Worm (Caenorhabditis elegans) whole organism, late embryonic: ENCODE data around the gene F20C5.11.
A peak's percentile ranks its signal among the peaks of the same experiment; 100 is the strongest.

Experiments
- C38D4.7 ChIP-seq: fragments of 200-800 bp; sonication (Bioruptor generic); optimal IDR thresholded peaks from 2 replicates; lab custom pipeline; 2018; ENCODE audit warnings: mild to moderate bottlenecking, missing genetic modification characterization, moderate library complexity, missing compliant biosample characterization
- F13H6.1 ChIP-seq: sonication (generic microtip); optimal IDR thresholded peaks from 2 replicates; lab custom pipeline; 2016; ENCODE audit warnings: missing genetic modification characterization, missing compliant biosample characterization
- Y22D7AL.16 ChIP-seq: sonication (generic microtip); optimal IDR thresholded peaks from 2 replicates; lab custom pipeline; 2016; ENCODE audit warnings: missing genetic modification characterization, missing compliant biosample characterization
- ahr-1 ChIP-seq: sonication (generic microtip); optimal IDR thresholded peaks from 2 replicates; lab custom pipeline; 2016; ENCODE audit warnings: missing genetic modification characterization, missing compliant biosample characterization
- ama-1 ChIP-seq: fragments of 150-350 bp; optimal IDR thresholded peaks from 2 replicates; lab custom pipeline; 2014
- ceh-14 ChIP-seq: sonication (generic microtip); optimal IDR thresholded peaks from 2 replicates; lab custom pipeline; 2016; ENCODE audit warnings: missing genotype, missing genetic modification characterization, missing compliant biosample characterization
- ceh-2 ChIP-seq: sonication (generic microtip); optimal IDR thresholded peaks from 2 replicates; lab custom pipeline; 2016; ENCODE audit warnings: missing genotype, missing genetic modification characterization, missing compliant biosample characterization
- ceh-30 ChIP-seq: fragments of 150-350 bp; optimal IDR thresholded peaks from 2 replicates; lab custom pipeline; 2014; ENCODE audit warnings: missing biosample characterization, missing genetic modification characterization
- ceh-31 ChIP-seq: sonication (generic microtip); optimal IDR thresholded peaks from 2 replicates; lab custom pipeline; 2016; ENCODE audit warnings: missing genetic modification characterization, missing compliant biosample characterization
- ceh-45 ChIP-seq: fragments of 200-800 bp; sonication (Bioruptor generic); IDR thresholded peaks from 2 replicates; pipeline ENCODE4 v1.3.6; 2022; ENCODE audit warnings: missing genetic modification reagents, missing genetic modification characterization, missing compliant biosample characterization
- ceh-48 ChIP-seq: sonication (generic microtip); optimal IDR thresholded peaks from 2 replicates; lab custom pipeline; 2016; ENCODE audit warnings: missing genetic modification characterization, inconsistent platforms, missing compliant biosample characterization
- che-1 ChIP-seq: sonication (generic microtip); optimal IDR thresholded peaks from 2 replicates; lab custom pipeline; 2016; ENCODE audit warnings: mild to moderate bottlenecking, missing genetic modification characterization, missing compliant biosample characterization
- elt-2 ChIP-seq: sonication (generic microtip); optimal IDR thresholded peaks from 2 replicates; lab custom pipeline; 2016; ENCODE audit warnings: missing genetic modification reagents, missing genetic modification characterization, missing compliant biosample characterization
- elt-4 ChIP-seq: sonication (generic microtip); optimal IDR thresholded peaks from 2 replicates; lab custom pipeline; 2016; ENCODE audit warnings: missing genetic modification characterization, missing compliant biosample characterization
- ets-4 ChIP-seq: sonication (generic microtip); optimal IDR thresholded peaks from 2 replicates; lab custom pipeline; 2016; ENCODE audit warnings: missing genetic modification characterization, missing compliant biosample characterization
- fax-1 ChIP-seq: sonication (generic microtip); optimal IDR thresholded peaks from 2 replicates; lab custom pipeline; 2016; ENCODE audit warnings: missing genotype, missing genetic modification characterization, missing compliant biosample characterization
- fkh-10 ChIP-seq: fragments of 150-350 bp; optimal IDR thresholded peaks from 2 replicates; lab custom pipeline; 2014; ENCODE audit warnings: missing biosample characterization, missing genetic modification reagents, missing genetic modification characterization
- fkh-6 ChIP-seq: sonication (generic microtip); optimal IDR thresholded peaks from 2 replicates; lab custom pipeline; 2016; ENCODE audit warnings: missing genetic modification characterization, missing compliant biosample characterization
- gmeb-2 ChIP-seq: sonication (generic microtip); optimal IDR thresholded peaks from 2 replicates; lab custom pipeline; 2016; ENCODE audit warnings: missing genetic modification characterization, inconsistent platforms, missing compliant biosample characterization
- hlh-13 ChIP-seq: fragments of 200-800 bp; sonication (Bioruptor generic); optimal IDR thresholded peaks from 2 replicates; lab custom pipeline; 2018; ENCODE audit warnings: mild to moderate bottlenecking, missing genetic modification characterization, missing compliant biosample characterization
- lim-6 ChIP-seq: sonication (generic microtip); optimal IDR thresholded peaks from 2 replicates; lab custom pipeline; 2016; ENCODE audit warnings: missing genetic modification characterization, missing compliant biosample characterization
- madf-2 ChIP-seq: sonication (generic microtip); optimal IDR thresholded peaks from 2 replicates; lab custom pipeline; 2017; ENCODE audit warnings: missing genetic modification characterization, missing compliant biosample characterization
- nfya-1 ChIP-seq: sonication (generic microtip); optimal IDR thresholded peaks from 2 replicates; lab custom pipeline; 2017; ENCODE audit warnings: missing genetic modification characterization, mild to moderate bottlenecking, missing compliant biosample characterization, antibody characterized with exemption, moderate library complexity
- nhr-11 ChIP-seq: fragments of 150-350 bp; optimal IDR thresholded peaks from 2 replicates; lab custom pipeline; 2014; ENCODE audit warnings: missing biosample characterization, missing genetic modification characterization
- nhr-232 ChIP-seq: sonication (generic microtip); optimal IDR thresholded peaks from 2 replicates; lab custom pipeline; 2016; ENCODE audit warnings: missing genetic modification characterization, missing compliant biosample characterization
- odd-2 ChIP-seq: sonication (generic microtip); optimal IDR thresholded peaks from 2 replicates; lab custom pipeline; 2017; ENCODE audit warnings: antibody characterized with exemption, mild to moderate bottlenecking, missing genetic modification characterization, missing compliant biosample characterization
- pha-4 ChIP-seq: fragments of 150-350 bp; optimal IDR thresholded peaks from 2 replicates; lab custom pipeline; 2018; ENCODE audit warnings: missing biosample characterization, missing genetic modification reagents, missing genetic modification characterization
- sdc-2 ChIP-seq: sonication (generic microtip); optimal IDR thresholded peaks from 2 replicates; lab custom pipeline; 2016; ENCODE audit warnings: missing genotype, missing genetic modification characterization, missing compliant biosample characterization
- sox-2 ChIP-seq: fragments of 200-800 bp; sonication (Bioruptor generic); IDR thresholded peaks from 2 replicates; pipeline ENCODE4 v1.3.6; 2022; ENCODE audit warnings: missing genetic modification reagents, missing genetic modification characterization, missing compliant biosample characterization
- sox-4 ChIP-seq: sonication (generic microtip); optimal IDR thresholded peaks from 2 replicates; lab custom pipeline; 2017; ENCODE audit warnings: mild to moderate bottlenecking, missing genetic modification characterization, inconsistent platforms, missing compliant biosample characterization
- syd-9 ChIP-seq: sonication (generic microtip); optimal IDR thresholded peaks from 2 replicates; lab custom pipeline; 2016; ENCODE audit warnings: mild to moderate bottlenecking, missing genetic modification characterization, moderate library complexity, missing compliant biosample characterization
- unc-42 ChIP-seq: sonication (generic microtip); optimal IDR thresholded peaks from 2 replicates; lab custom pipeline; 2016; ENCODE audit warnings: missing genotype, missing genetic modification characterization, missing compliant biosample characterization
- unc-55 ChIP-seq: sonication (generic microtip); optimal IDR thresholded peaks from 2 replicates; lab custom pipeline; 2017; ENCODE audit warnings: missing biosample characterization, missing genetic modification reagents, missing genetic modification characterization
- ztf-16 ChIP-seq: sonication (generic microtip); optimal IDR thresholded peaks from 2 replicates; lab custom pipeline; 2017; ENCODE audit warnings: missing genetic modification characterization, missing compliant biosample characterization

F20C5.11 gene

DNA sequence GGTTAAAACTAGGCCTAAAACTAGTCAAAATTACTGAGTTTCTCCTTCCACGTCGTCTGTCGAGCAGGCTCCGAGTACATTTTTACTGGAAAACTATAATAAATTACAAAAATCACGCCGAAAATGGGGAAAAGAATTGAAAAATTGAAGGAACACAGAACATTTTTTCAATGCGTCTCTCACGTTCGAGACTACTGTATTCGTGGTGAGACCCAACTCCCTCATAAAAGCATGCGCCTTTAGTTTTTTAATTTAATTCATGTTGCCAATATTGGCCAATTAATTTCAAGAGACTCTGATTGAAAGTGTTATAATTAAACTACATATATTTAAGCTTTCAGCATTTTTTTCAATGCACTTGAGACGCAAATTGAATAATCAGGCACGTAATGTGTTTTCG, 7.7 kb downstream of the F20C5.11 start:
- no peak for TF ChIP-seq che-1 (tag; lab: Kevin White, UChicago)
- no peak for TF ChIP-seq ets-4 (tag; lab: Kevin White, UChicago)
- TF ChIP-seq nfya-1 (tag; lab: Kevin White, UChicago), result no peak
- TF ChIP-seq gmeb-2 (tag; lab: Kevin White, UChicago), result no peak
- no peak for TF ChIP-seq elt-4 (tag; lab: Kevin White, UChicago)
- no peak for TF ChIP-seq ceh-45 (GFP tag; lab: Robert Waterston, UW)
- no peak for TF ChIP-seq ceh-48 (tag; lab: Kevin White, UChicago)
- TF ChIP-seq hlh-13 (GFP tag; lab: Kevin White, UChicago), result no peak
- TF ChIP-seq lim-6 (tag; lab: Kevin White, UChicago), result no peak
- no peak for TF ChIP-seq C38D4.7 (GFP tag; lab: Kevin White, UChicago)
- no peak for TF ChIP-seq nhr-11 (tag; lab: Kevin White, UChicago)
- no peak for TF ChIP-seq Y22D7AL.16 (tag; lab: Kevin White, UChicago)
- no peak for TF ChIP-seq fkh-6 (tag; lab: Kevin White, UChicago)
- TF ChIP-seq madf-2 (tag; lab: Kevin White, UChicago), result no peak
- no peak for TF ChIP-seq odd-2 (tag; lab: Kevin White, UChicago)

DNA sequence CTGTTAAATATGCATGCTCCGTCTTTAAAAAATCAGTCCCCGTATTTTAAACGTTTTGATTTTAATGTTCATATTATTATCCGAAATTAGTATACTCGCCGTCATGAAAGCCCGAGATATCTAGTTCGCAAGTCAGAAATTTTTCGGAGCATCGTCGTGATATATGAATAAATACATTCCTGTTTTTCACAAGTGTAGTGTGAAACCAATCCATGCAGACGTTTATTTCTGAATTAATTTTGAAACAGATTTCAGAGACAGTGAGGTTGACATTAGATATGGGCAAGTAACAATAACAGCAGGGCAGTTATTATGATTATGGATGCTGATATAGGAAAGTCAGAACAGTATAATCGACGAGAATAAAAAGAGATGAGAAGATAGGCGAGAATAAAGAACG, 9.3 kb downstream of the F20C5.11 start:
- TF ChIP-seq nhr-11 (tag; lab: Kevin White, UChicago), result no peak
- TF ChIP-seq unc-55 (GFP tag; lab: Kevin White, UChicago), result no peak
- TF ChIP-seq syd-9, result no peak
- no peak for TF ChIP-seq ceh-30 (tag; lab: Kevin White, UChicago)
- no peak for TF ChIP-seq sox-4 (tag; lab: Kevin White, UChicago)

DNA sequence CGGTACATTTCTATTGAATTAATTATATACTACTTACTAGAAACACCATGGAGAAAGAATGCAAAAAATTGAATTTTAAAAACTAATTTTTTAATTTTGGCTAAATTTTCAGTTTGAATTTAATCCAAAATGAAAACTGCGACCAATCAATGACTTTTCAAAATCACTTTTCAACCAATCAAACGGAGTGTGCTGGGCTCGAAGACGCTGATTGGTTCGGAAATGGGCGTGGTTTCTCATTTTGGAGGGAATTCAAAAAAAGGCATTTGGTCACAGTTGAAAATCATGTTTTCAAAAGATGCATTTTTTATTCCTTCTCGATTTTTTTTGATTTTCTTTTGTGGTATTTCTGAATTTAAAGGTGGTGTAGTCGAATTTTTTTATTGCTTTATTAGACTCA, 12.8 kb downstream of the F20C5.11 start:
- TF ChIP-seq unc-42 (no peak), nfya-1 (tag; lab: Kevin White, UChicago) (peak; percentile 73), elt-2 (tag; lab: Kevin White, UChicago) (no peak), che-1 (tag; lab: Kevin White, UChicago) (no peak), sdc-2 (tag; lab: Kevin White, UChicago) (no peak), F13H6.1 (no peak), syd-9 (no peak), ahr-1 (tag; lab: Kevin White, UChicago) (no peak)
- TF ChIP-seq, all 69 proteins: peak for 1

DNA sequence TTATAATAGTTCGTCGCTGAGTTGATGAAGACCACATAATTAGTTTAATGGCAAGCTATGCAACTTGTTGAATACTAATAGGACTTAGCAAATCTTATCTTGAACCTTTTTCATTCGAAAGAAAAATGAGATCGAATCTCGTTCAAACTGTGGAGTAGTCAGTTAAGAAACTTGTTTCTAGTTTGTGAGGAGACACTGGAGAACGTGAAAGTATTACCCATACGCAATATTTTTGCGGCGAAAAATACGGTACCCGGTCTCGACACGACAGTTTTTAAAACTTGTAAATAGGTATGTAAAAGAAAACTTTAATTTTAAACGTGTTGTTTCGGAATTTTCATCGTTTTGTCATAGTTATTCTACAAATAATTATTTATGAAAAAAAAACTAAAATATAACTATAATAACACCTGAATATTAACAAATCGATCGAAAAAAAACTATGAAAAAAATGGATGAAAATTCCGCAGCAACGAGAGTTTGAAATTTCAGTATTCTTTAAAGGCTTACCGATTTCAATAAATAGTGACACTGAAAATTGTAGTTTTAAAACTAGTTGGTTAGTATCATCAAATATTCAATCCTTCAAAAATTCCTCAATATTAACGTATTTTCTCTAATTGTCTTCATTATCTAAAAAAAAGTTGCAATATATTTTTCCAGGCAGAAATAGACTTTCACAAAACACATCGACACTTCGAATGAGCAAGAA, 16.0 kb downstream of the F20C5.11 start, which contains the start of the genes F20C5.7 and parg-1:
Gene F20C5.7, minus strand, starts transcription at position 101 of the 712 bp plus-strand sequence.
Gene parg-1, plus strand, starts transcription at position 662 of the 712 bp plus-strand sequence.
- no peak for TF ChIP-seq madf-2 (tag; lab: Kevin White, UChicago)
- TF ChIP-seq nhr-232 (tag; lab: Kevin White, UChicago), result no peak
- TF ChIP-seq pha-4 (tag; lab: Kevin White, UChicago), result no peak
- TF ChIP-seq gmeb-2 (tag; lab: Kevin White, UChicago), result no peak
- no peak for TF ChIP-seq Y22D7AL.16 (tag; lab: Kevin White, UChicago)
- no peak for TF ChIP-seq ceh-31 (tag; lab: Kevin White, UChicago)
- no peak for TF ChIP-seq fkh-6 (tag; lab: Kevin White, UChicago)
- no peak for TF ChIP-seq ztf-16
- no peak for TF ChIP-seq fax-1 (tag; lab: Kevin White, UChicago)
- TF ChIP-seq ceh-14, result no peak
- no peak for TF ChIP-seq ama-1 (lab: Kevin White, UChicago)
- no peak for TF ChIP-seq sox-2 (GFP tag; lab: Robert Waterston, UW)
- no peak for TF ChIP-seq sox-4 (tag; lab: Kevin White, UChicago)
- no peak for TF ChIP-seq fkh-10 (GFP tag; lab: Kevin White, UChicago)
- TF ChIP-seq ahr-1 (tag; lab: Kevin White, UChicago), result no peak
- TF ChIP-seq ceh-2, result no peak
